Worm (Caenorhabditis elegans) whole organism, dauer: Measurements from ENCODE around the gene CD4.1.

ENCODE experiments used
- unc-62 ChIP-seq: sonication (generic microtip); optimal IDR thresholded peaks from 2 replicates; lab custom pipeline; 2017; ENCODE audit warnings: missing biosample characterization, missing genetic modification reagents, missing genetic modification characterization

The CD4.1 gene

ce11 chrV:5606255-5606654 lies at the start of gene CD4.1:
TSS of gene CD4.1 (plus strand) at chrV:5606555.
- TF ChIP-seq unc-62, result no peak

ce11 chrV:5558590-5558989 lies 47.8 kb upstream of the CD4.1 start, which contains the start of gene glb-5:
TSS of gene glb-5 (plus strand) at chrV:5558890.
- TF ChIP-seq unc-62, result no peak

- TF ChIP-seq unc-62, result no peak
These were observed 46.5 kb upstream of the CD4.1 start for ce11 chrV:5559882-5560281.

- no peak for TF ChIP-seq unc-62
These were observed 39.2 kb upstream of the CD4.1 start, which contains the start of gene C18C4.7 for ce11 chrV:5567119-5567518. TSS of gene C18C4.7 (minus strand) at chrV:5567219.

ce11 chrV:5570433-5570832 lies 35.9 kb upstream of the CD4.1 start, which contains the start of gene glb-6:
TSS of gene glb-6 (minus strand) at chrV:5570533.
- TF ChIP-seq unc-62, result no peak

ce11 chrV:5571691-5572090 lies 34.7 kb upstream of the CD4.1 start:
- TF ChIP-seq unc-62, result no peak

- TF ChIP-seq unc-62, result no peak
These were observed 30.3 kb upstream of the CD4.1 start for ce11 chrV:5576008-5576407.

ce11 chrV:5579666-5580065 lies 26.7 kb upstream of the CD4.1 start:
- no peak for TF ChIP-seq unc-62

ce11 chrV:5580517-5580916 lies 25.8 kb upstream of the CD4.1 start:
- TF ChIP-seq unc-62, result no peak

ce11 chrV:5581312-5581711 lies 25.0 kb upstream of the CD4.1 start, which contains the start of gene klc-2:
TSS of gene klc-2 (minus strand) at chrV:5581412.
- no peak for TF ChIP-seq unc-62

- no peak for TF ChIP-seq unc-62
These were observed 24.0 kb upstream of the CD4.1 start for ce11 chrV:5582308-5582707.

ce11 chrV:5582860-5583259 lies 23.5 kb upstream of the CD4.1 start:
- TF ChIP-seq unc-62, result no peak

- no peak for TF ChIP-seq unc-62
These were observed 22.0 kb upstream of the CD4.1 start, which contains the start of gene pas-6 for ce11 chrV:5584293-5584776. TSS of gene pas-6 (minus strand) at chrV:5584343.

- no peak for TF ChIP-seq unc-62
These were observed 21.5 kb upstream of the CD4.1 start, which contains the start of gene CD4.11 for ce11 chrV:5584833-5585232. TSS of gene CD4.11 (plus strand) at chrV:5585133.

- no peak for TF ChIP-seq unc-62
These were observed 19.3 kb upstream of the CD4.1 start for ce11 chrV:5587042-5587441.

ce11 chrV:5587955-5588354 lies 18.4 kb upstream of the CD4.1 start:
- TF ChIP-seq unc-62, result no peak

- no peak for TF ChIP-seq unc-62
These were observed 14.5 kb upstream of the CD4.1 start for ce11 chrV:5591887-5592286.

- TF ChIP-seq unc-62, result no peak
These were observed 14.0 kb upstream of the CD4.1 start, which contains the start of gene vps-37 for ce11 chrV:5592323-5592722. TSS of gene vps-37 (plus strand) at chrV:5592700.

- no peak for TF ChIP-seq unc-62
These were observed 12.9 kb upstream of the CD4.1 start, which contains the start of gene mrpl-48 for ce11 chrV:5593406-5593805. TSS of gene mrpl-48 (plus strand) at chrV:5593706.
